Worm (Caenorhabditis elegans) whole organism, mixed stage, embryonic: ENCODE results near the gene srh-44.

ENCODE experiments used
- lsy-2 ChIP-seq: fragments of 150-350 bp; optimal IDR thresholded peaks from 2 replicates; lab custom pipeline; 2014; ENCODE audit warnings: missing biosample characterization, missing genetic modification characterization
- mab-5 ChIP-seq: fragments of 150-350 bp; optimal IDR thresholded peaks from 2 replicates; lab custom pipeline; 2014; ENCODE audit warnings: missing biosample characterization, missing genetic modification characterization

DNA sequence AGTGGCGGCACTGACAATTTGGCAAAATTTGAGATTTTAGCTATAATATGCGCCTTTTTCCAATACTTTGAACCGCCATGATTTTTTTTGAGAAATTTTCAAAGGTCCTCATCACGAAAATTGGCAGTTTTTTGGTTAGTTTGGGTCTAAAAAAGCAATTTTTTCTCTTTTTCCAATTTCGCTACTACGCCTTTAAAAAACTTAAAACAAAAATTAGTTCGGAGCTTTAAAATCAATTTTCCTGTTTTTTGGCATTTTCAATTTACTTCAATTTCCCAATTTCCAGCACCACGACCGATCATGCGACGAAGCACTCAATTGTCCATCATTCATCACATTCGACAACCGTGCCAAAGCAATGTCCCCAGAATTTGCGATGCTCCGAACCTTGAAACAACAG is 17.5 kb upstream of the srh-44 start, which contains the start of gene B0334.5:
- TF ChIP-seq lsy-2 (tag; lab: Kevin White, UChicago) (no peak), mab-5 (tag; lab: Kevin White, UChicago) (no peak)
